Worm (Caenorhabditis elegans) whole organism, L4/young adult: ENCODE measurements around the gene R05A10.7.

Experiments used
- W03F9.2 ChIP-seq: fragments of 150-350 bp; optimal IDR thresholded peaks from 2 replicates; lab custom pipeline; 2014; ENCODE audit warnings: missing biosample characterization, missing genetic modification characterization
- dao-5 ChIP-seq: sonication (generic microtip); optimal IDR thresholded peaks from 2 replicates; lab custom pipeline; 2016; ENCODE audit warnings: missing genotype, missing genetic modification characterization, moderate library complexity, missing compliant biosample characterization

DNA sequence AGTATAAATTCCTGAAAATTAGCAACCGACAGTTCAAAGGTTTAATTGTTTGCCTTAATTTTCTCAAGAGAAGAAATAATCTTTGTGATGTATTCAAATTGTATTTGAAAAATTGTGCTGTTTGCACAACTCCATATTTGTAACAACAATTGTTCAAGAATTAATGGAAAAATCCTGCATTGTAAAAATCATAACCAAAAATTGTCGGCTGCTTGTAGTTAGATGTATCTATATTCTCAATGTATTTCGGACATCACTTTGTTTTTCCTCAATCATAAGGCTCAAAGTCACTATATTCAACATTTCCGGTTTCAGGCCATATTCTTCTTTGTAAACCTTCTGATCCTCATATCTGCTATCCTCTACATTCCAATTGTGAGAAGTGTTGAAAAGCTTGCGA lies 19.6 kb downstream of the R05A10.7 start:
- TF ChIP-seq dao-5 (no peak), W03F9.2 (tag; lab: Kevin White, UChicago) (no peak)
